Worm (Caenorhabditis elegans) whole organism, L2 larva: ENCODE data around the gene pbs-3.

Source experiments
- Y55F3AM.14 ChIP-seq: fragments of 200-800 bp; sonication (Bioruptor generic); optimal IDR thresholded peaks from 2 replicates; lab custom pipeline; 2018; ENCODE audit warnings: mild to moderate bottlenecking, missing genetic modification characterization, missing compliant biosample characterization
- alr-1 ChIP-seq: fragments of 150-350 bp; optimal IDR thresholded peaks from 2 replicates; lab custom pipeline; 2014; ENCODE audit warnings: missing biosample characterization, missing genetic modification characterization
- ceh-16 ChIP-seq: fragments of 150-350 bp; optimal IDR thresholded peaks from 2 replicates; lab custom pipeline; 2014; ENCODE audit warnings: missing biosample characterization, missing genetic modification characterization
- elt-1 ChIP-seq: fragments of 150-350 bp; optimal IDR thresholded peaks from 2 replicates; lab custom pipeline; 2014; ENCODE audit warnings: missing biosample characterization, missing genetic modification characterization
- elt-3 ChIP-seq: sonication (generic microtip); optimal IDR thresholded peaks from 2 replicates; lab custom pipeline; 2017; ENCODE audit warnings: missing biosample characterization, missing genetic modification characterization
- fos-1 ChIP-seq: fragments of 150-350 bp; optimal IDR thresholded peaks from 2 replicates; lab custom pipeline; 2014; ENCODE audit warnings: missing biosample characterization, missing genetic modification characterization
- nhr-11 ChIP-seq: fragments of 150-350 bp; optimal IDR thresholded peaks from 2 replicates; lab custom pipeline; 2014; ENCODE audit warnings: missing biosample characterization, missing genetic modification characterization
- nhr-12 ChIP-seq: fragments of 150-350 bp; optimal IDR thresholded peaks from 2 replicates; lab custom pipeline; 2014; ENCODE audit warnings: missing biosample characterization, missing genetic modification characterization
- nhr-6 ChIP-seq: fragments of 150-350 bp; optimal IDR thresholded peaks from 2 replicates; lab custom pipeline; 2014; ENCODE audit warnings: missing biosample characterization, missing genetic modification characterization
- snpc-4 ChIP-seq: fragments of 150-350 bp; optimal IDR thresholded peaks from 2 replicates; lab custom pipeline; 2014; ENCODE audit warnings: missing biosample characterization, missing genetic modification characterization

DNA sequence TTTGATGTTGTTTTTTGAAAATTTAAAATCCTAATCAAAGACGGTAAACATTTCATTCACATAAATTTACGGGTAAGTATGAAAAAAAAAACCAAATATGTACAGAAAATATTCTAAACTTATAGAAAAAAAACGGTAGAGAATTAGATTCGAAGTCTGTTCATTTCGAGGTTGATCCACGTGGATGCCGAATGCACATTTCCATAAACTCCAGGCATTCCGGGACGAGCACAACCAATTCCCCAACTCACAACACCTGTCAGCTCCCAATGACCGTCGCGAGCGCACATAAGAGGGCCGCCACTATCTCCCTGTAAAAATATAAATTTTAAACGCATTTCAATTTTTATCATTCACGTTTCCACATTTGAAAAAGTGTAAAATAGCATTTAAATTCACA lies 7.1 kb downstream of the pbs-3 start:
- TF ChIP-seq nhr-11 (tag; lab: Kevin White, UChicago) (no peak), fos-1 (tag; lab: Kevin White, UChicago) (no peak), Y55F3AM.14 (no peak), ceh-16 (tag; lab: Kevin White, UChicago) (no peak), snpc-4 (tag; lab: Kevin White, UChicago) (no peak), nhr-12 (tag; lab: Kevin White, UChicago) (no peak), nhr-6 (tag; lab: Kevin White, UChicago) (no peak), elt-3 (tag; lab: Kevin White, UChicago) (no peak), elt-1 (no peak), alr-1 (tag; lab: Kevin White, UChicago) (no peak)
